Fruit fly (Drosophila melanogaster): Measurements from ENCODE around the gene CG14692.

The CG14692 gene

DNA sequence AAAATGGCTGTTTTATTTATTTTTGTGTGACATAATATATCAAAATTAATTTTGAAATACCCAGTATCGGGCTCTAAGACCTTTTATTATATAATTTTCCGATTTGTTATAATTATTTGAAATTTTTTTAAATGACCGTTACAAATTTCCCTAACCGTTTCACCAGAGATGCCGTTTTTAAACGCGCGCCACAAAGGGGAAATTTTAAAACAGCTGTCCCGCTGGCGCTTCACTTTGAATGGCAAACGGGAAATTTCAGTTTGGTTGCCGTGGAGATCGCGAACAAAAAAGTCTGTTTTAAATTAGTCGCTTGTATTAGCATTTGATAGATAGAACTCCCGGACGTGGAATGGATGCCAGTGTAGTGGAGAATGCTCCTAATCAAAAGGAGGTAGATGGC, 11.3 kb upstream of the CG14692 start, which contains the start of the genes CG14693 and TTLL15 (continued):
- TF ChIP-seq Aef1 (GFP tag; IDR thresholded peaks at IDR 0.05) = no peak
- no peak for TF ChIP-seq CG14965 (GFP tag; optimal IDR thresholded peaks at IDR 0.05; ENCODE audit: borderline replicate concordance)
- TF ChIP-seq trem (tag; optimal IDR thresholded peaks at IDR 0.05) = peak; percentile 32
- no peak for TF ChIP-seq knrl (GFP tag; IDR thresholded peaks at IDR 0.05; ENCODE audit: partially characterized antibody)
- peak; percentile 85 for TF ChIP-seq Sry-β (GFP tag; optimal IDR thresholded peaks at IDR 0.05)
- no peak for TF ChIP-seq CG17802 (tag; optimal IDR thresholded peaks at IDR 0.05)
- no peak for TF ChIP-seq Opbp (GFP tag; IDR thresholded peaks at IDR 0.05; ENCODE audit: partially characterized antibody)
- no peak for TF ChIP-seq CG4707 (GFP tag; optimal IDR thresholded peaks at IDR 0.05)
- TF ChIP-seq Hand (GFP tag; optimal IDR thresholded peaks at IDR 0.05) = no peak
- TF ChIP-seq CG6175 (GFP tag; IDR thresholded peaks at IDR 0.05) = no peak
- TF ChIP-seq CG14441 (GFP tag; IDR thresholded peaks at IDR 0.05) = no peak
- TF ChIP-seq CG10274 (GFP tag; optimal IDR thresholded peaks at IDR 0.05) = no peak
- TF ChIP-seq CG2116 (GFP tag; optimal IDR thresholded peaks at IDR 0.05) = no peak
- TF ChIP-seq stwl (tag; optimal IDR thresholded peaks at IDR 0.05) = peak; percentile 21
- no peak for TF ChIP-seq CG12659 (GFP tag; optimal IDR thresholded peaks at IDR 0.05)
- TF ChIP-seq ab (GFP tag; optimal IDR thresholded peaks at IDR 0.05) = no peak
- TF ChIP-seq gem (tag; optimal IDR thresholded peaks at IDR 0.05) = no peak
- TF ChIP-seq vvl (GFP tag; IDR thresholded peaks at IDR 0.05) = no peak
- no peak for TF ChIP-seq Mad (GFP tag; optimal IDR thresholded peaks at IDR 0.05)
- TF ChIP-seq jumu (GFP tag; optimal IDR thresholded peaks at IDR 0.05) = no peak
- TF ChIP-seq sna (GFP tag; IDR thresholded peaks at IDR 0.05; ENCODE audit: partially characterized antibody) = 0 out of 2 replicates have a peak, but pooled peaks have one; percentile 14
- TF ChIP-seq fd96Cb (tag; optimal IDR thresholded peaks at IDR 0.05) = no peak
- TF ChIP-seq CG8765 (GFP tag; IDR thresholded peaks at IDR 0.05) = no peak
- TF ChIP-seq CG2120 (GFP tag; optimal IDR thresholded peaks at IDR 0.05) = no peak
- TF ChIP-seq CG32767 (GFP tag; IDR thresholded peaks at IDR 0.05) = no peak
- TF ChIP-seq CG15696 (tag; optimal IDR thresholded peaks at IDR 0.05) = no peak
- no peak for TF ChIP-seq CG2712 (tag; optimal IDR thresholded peaks at IDR 0.05)
- TF ChIP-seq Hsf (GFP tag; optimal IDR thresholded peaks at IDR 0.05) = no peak
- TF ChIP-seq en (GFP tag; optimal IDR thresholded peaks at IDR 0.05) = no peak
- TF ChIP-seq corto (GFP tag; optimal IDR thresholded peaks at IDR 0.05) = no peak
- TF ChIP-seq vfl (GFP tag; optimal IDR thresholded peaks at IDR 0.05) = no peak
- no peak for TF ChIP-seq CG1832 (GFP tag; optimal IDR thresholded peaks at IDR 0.05)
- TF ChIP-seq CG31388 (GFP tag; optimal IDR thresholded peaks at IDR 0.05) = no peak
- no peak for TF ChIP-seq scrt (GFP tag; optimal IDR thresholded peaks at IDR 0.05)
- no peak for TF ChIP-seq CG4424 (GFP tag; optimal IDR thresholded peaks at IDR 0.05)
- no peak for TF ChIP-seq CG11085 (GFP tag; IDR thresholded peaks at IDR 0.05)
- TF ChIP-seq GATAe (GFP tag; conservative IDR thresholded peaks at IDR 0.05) = no peak
- TF ChIP-seq Blimp-1 (GFP tag; optimal IDR thresholded peaks at IDR 0.05) = peak; percentile 53
- no peak for TF ChIP-seq HLHmδ (GFP tag; optimal IDR thresholded peaks at IDR 0.05)
- TF ChIP-seq D (optimal IDR thresholded peaks at IDR 0.05) = no peak
- TF ChIP-seq D (GFP tag; optimal IDR thresholded peaks at IDR 0.05) = no peak
- TF ChIP-seq shn (GFP tag; optimal IDR thresholded peaks at IDR 0.05) = no peak
- no peak for TF ChIP-seq prd (optimal IDR thresholded peaks at IDR 0.05)
- no peak for TF ChIP-seq prd (GFP tag; IDR thresholded peaks at IDR 0.05)
- no peak for TF ChIP-seq Dad (GFP tag; optimal IDR thresholded peaks at IDR 0.05)
- no peak for TF ChIP-seq sug (tag; optimal IDR thresholded peaks at IDR 0.05)
- no peak for TF ChIP-seq CG1602 (GFP tag; optimal IDR thresholded peaks at IDR 0.05)
- TF ChIP-seq CG7357 (GFP tag; IDR thresholded peaks at IDR 0.05) = no peak
- TF ChIP-seq CG12071 (GFP tag; optimal IDR thresholded peaks at IDR 0.05) = no peak
- no peak for TF ChIP-seq so (GFP tag; IDR thresholded peaks at IDR 0.05)
- TF ChIP-seq CG3847 (GFP tag; IDR thresholded peaks at IDR 0.05) = no peak
- TF ChIP-seq crp (GFP tag; optimal IDR thresholded peaks at IDR 0.05) = peak; percentile 19 to 85
